Fruit fly (Drosophila melanogaster) whole organism, prepupa: ENCODE measurements around the gene yellow-e2.

ENCODE experiments used
- Blimp-1 ChIP-seq: fragments of 200-800 bp; sonication (Bioruptor generic); optimal IDR thresholded peaks from 3 replicates; lab custom pipeline; 2017; ENCODE audit warnings: missing biosample characterization, missing genetic modification characterization, mild to moderate bottlenecking, moderate library complexity, missing genetic modification reagents
- CG10631 ChIP-seq: fragments of 200-800 bp; sonication (Bioruptor generic); optimal IDR thresholded peaks from 2 replicates; lab custom pipeline; 2016; ENCODE audit warnings: missing biosample characterization, missing genetic modification characterization
- CG11294 ChIP-seq: fragments of 200-800 bp; sonication (Bioruptor generic); IDR thresholded peaks from 2 replicates; pipeline ENCODE4 v1.3.6; 2022; ENCODE audit warnings: missing biosample characterization, missing genetic modification characterization
- CG11762 ChIP-seq: fragments of 200-800 bp; sonication (Bioruptor generic); optimal IDR thresholded peaks from 3 replicates; lab custom pipeline; 2016; ENCODE audit warnings: missing biosample characterization, missing genetic modification characterization; ENCODE audit not compliant: insufficient read depth
- CG15336 ChIP-seq: fragments of 200-800 bp; sonication (Bioruptor generic); IDR thresholded peaks from 2 replicates; pipeline ENCODE4 v1.3.6; 2022; ENCODE audit warnings: missing biosample characterization, missing genetic modification characterization
- CG1621 ChIP-seq: fragments of 200-800 bp; sonication (Bioruptor generic); optimal IDR thresholded peaks from 3 replicates; lab custom pipeline; 2018; ENCODE audit warnings: missing biosample characterization, mild to moderate bottlenecking, missing genetic modification characterization
- CG16779 ChIP-seq: fragments of 200-800 bp; sonication (Bioruptor generic); optimal IDR thresholded peaks from 3 replicates; lab custom pipeline; 2017; ENCODE audit warnings: missing biosample characterization, mild to moderate bottlenecking, missing genetic modification characterization
- CG3032 ChIP-seq: fragments of 200-800 bp; optimal IDR thresholded peaks from 2 replicates; lab custom pipeline; 2019; ENCODE audit warnings: missing biosample characterization, mild to moderate bottlenecking, missing genetic modification characterization, moderate library complexity
- CG31627 ChIP-seq: fragments of 200-800 bp; sonication (Bioruptor generic); optimal IDR thresholded peaks from 3 replicates; lab custom pipeline; 2016; ENCODE audit warnings: missing biosample characterization, missing genetic modification characterization
- CG32006 ChIP-seq: fragments of 200-800 bp; sonication (Bioruptor generic); optimal IDR thresholded peaks from 3 replicates; lab custom pipeline; 2017; ENCODE audit warnings: missing biosample characterization, mild to moderate bottlenecking, missing genetic modification characterization
- CG34406 ChIP-seq: fragments of 200-800 bp; sonication (Bioruptor generic); optimal IDR thresholded peaks from 3 replicates; lab custom pipeline; 2016; ENCODE audit warnings: missing biosample characterization, missing genetic modification characterization
- CG3919 ChIP-seq: fragments of 200-800 bp; sonication (Bioruptor generic); optimal IDR thresholded peaks from 3 replicates; lab custom pipeline; 2016; ENCODE audit warnings: missing biosample characterization, missing genetic modification characterization
- CG4318 ChIP-seq: fragments of 200-800 bp; sonication (Bioruptor generic); optimal IDR thresholded peaks from 3 replicates; lab custom pipeline; 2017; ENCODE audit warnings: missing biosample characterization, mild to moderate bottlenecking, missing genetic modification characterization
- CG6163 ChIP-seq: fragments of 200-800 bp; sonication (Bioruptor generic); IDR thresholded peaks from 3 replicates; pipeline ENCODE4 v1.3.6; 2022; ENCODE audit warnings: missing biosample characterization, missing genetic modification characterization
- CG6276 ChIP-seq: fragments of 200-800 bp; sonication (Bioruptor generic); optimal IDR thresholded peaks from 2 replicates; lab custom pipeline; 2017; ENCODE audit warnings: missing biosample characterization, mild to moderate bottlenecking, missing genetic modification characterization
- CG6854 ChIP-seq: fragments of 200-800 bp; sonication (Bioruptor generic); optimal IDR thresholded peaks from 2 replicates; lab custom pipeline; 2017; ENCODE audit warnings: missing biosample characterization, mild to moderate bottlenecking, missing genetic modification characterization
- CG7368 ChIP-seq: fragments of 200-800 bp; sonication (Bioruptor generic); optimal IDR thresholded peaks from 3 replicates; lab custom pipeline; 2016; ENCODE audit warnings: missing biosample characterization, missing genetic modification characterization
- CG8119 ChIP-seq: fragments of 200-800 bp; sonication (Bioruptor generic); IDR thresholded peaks from 3 replicates; pipeline ENCODE4 v1.3.6; 2022; ENCODE audit warnings: missing biosample characterization, missing genetic modification characterization
- CG8632 ChIP-seq: fragments of 200-800 bp; sonication (Bioruptor generic); optimal IDR thresholded peaks from 3 replicates; lab custom pipeline; 2016; ENCODE audit warnings: missing biosample characterization, missing genetic modification characterization
- CG9139 ChIP-seq: fragments of 200-800 bp; sonication (Bioruptor generic); optimal IDR thresholded peaks from 3 replicates; lab custom pipeline; 2017; ENCODE audit warnings: missing biosample characterization, mild to moderate bottlenecking, missing genetic modification characterization
- Eip75B ChIP-seq: fragments of 200-800 bp; sonication (Bioruptor generic); optimal IDR thresholded peaks from 3 replicates; lab custom pipeline; 2016; ENCODE audit warnings: missing biosample characterization, missing genetic modification characterization
- Eip78C ChIP-seq: fragments of 200-800 bp; sonication (Bioruptor generic); peaks from one replicate; lab custom pipeline; 2016; ENCODE audit warnings: missing biosample characterization, missing genetic modification characterization
- Ets96B ChIP-seq: fragments of 200-800 bp; optimal IDR thresholded peaks from 2 replicates; lab custom pipeline; 2019; ENCODE audit warnings: missing biosample characterization, mild to moderate bottlenecking, missing genetic modification characterization, moderate library complexity
- Hr39 ChIP-seq: fragments of 200-800 bp; sonication (Bioruptor generic); optimal IDR thresholded peaks from 2 replicates; lab custom pipeline; 2016; ENCODE audit warnings: missing biosample characterization, missing genetic modification characterization
- Hr4 ChIP-seq: fragments of 200-800 bp; sonication (Bioruptor generic); optimal IDR thresholded peaks from 3 replicates; lab custom pipeline; 2016; ENCODE audit warnings: missing biosample characterization, missing genetic modification characterization
- Lpt ChIP-seq: fragments of 200-800 bp; sonication (Bioruptor generic); optimal IDR thresholded peaks from 3 replicates; lab custom pipeline; 2016; ENCODE audit warnings: missing biosample characterization, missing genetic modification characterization
- OdsH ChIP-seq: fragments of 200-800 bp; sonication (Bioruptor generic); optimal IDR thresholded peaks from 3 replicates; lab custom pipeline; 2016; ENCODE audit warnings: missing biosample characterization, missing genetic modification characterization
- Smox ChIP-seq: fragments of 200-800 bp; sonication (Bioruptor generic); optimal IDR thresholded peaks from 3 replicates; lab custom pipeline; 2016; ENCODE audit warnings: missing biosample characterization, missing genetic modification characterization
- achi ChIP-seq: fragments of 200-800 bp; sonication (Bioruptor generic); optimal IDR thresholded peaks from 3 replicates; lab custom pipeline; 2016; ENCODE audit warnings: missing biosample characterization, missing genetic modification characterization
- acj6 ChIP-seq: fragments of 200-800 bp; sonication (Bioruptor generic); optimal IDR thresholded peaks from 3 replicates; lab custom pipeline; 2016; ENCODE audit warnings: missing biosample characterization, missing genetic modification characterization
- dac ChIP-seq: fragments of 200-800 bp; sonication (Bioruptor generic); optimal IDR thresholded peaks from 2 replicates; lab custom pipeline; 2017; ENCODE audit warnings: missing biosample characterization, mild to moderate bottlenecking, missing genetic modification characterization
- eg ChIP-seq: fragments of 200-800 bp; sonication (Bioruptor generic); IDR thresholded peaks from 3 replicates; pipeline ENCODE4 v1.3.6; 2022; ENCODE audit warnings: missing biosample characterization, missing genetic modification characterization
- fd59A ChIP-seq: fragments of 200-800 bp; sonication (Bioruptor generic); optimal IDR thresholded peaks from 2 replicates; lab custom pipeline; 2017; ENCODE audit warnings: missing biosample characterization, mild to moderate bottlenecking, missing genetic modification characterization, missing genetic modification reagents
- fd85E ChIP-seq: fragments of 200-800 bp; sonication (Bioruptor generic); optimal IDR thresholded peaks from 3 replicates; lab custom pipeline; 2016; ENCODE audit warnings: missing biosample characterization, missing genetic modification characterization
- fkh ChIP-seq: fragments of 200-800 bp; sonication (Bioruptor generic); optimal IDR thresholded peaks from 3 replicates; lab custom pipeline; 2017; ENCODE audit warnings: missing biosample characterization, mild to moderate bottlenecking, missing genetic modification characterization, moderate library complexity
- lz ChIP-seq: fragments of 200-800 bp; sonication (Bioruptor generic); optimal IDR thresholded peaks from 3 replicates; lab custom pipeline; 2016; ENCODE audit warnings: missing biosample characterization, missing genetic modification characterization
- pdm3 ChIP-seq: fragments of 200-800 bp; sonication (Bioruptor generic); optimal IDR thresholded peaks from 3 replicates; lab custom pipeline; 2016; ENCODE audit warnings: missing biosample characterization, missing genetic modification characterization
- salr ChIP-seq, 2 experiments: fragments of 200-800 bp; sonication (Bioruptor generic); optimal IDR thresholded peaks; 3 replicates each; lab custom pipeline; 2016 to 2018; ENCODE audit warnings: missing biosample characterization in 2 of 2, missing genetic modification characterization in 2 of 2, mild to moderate bottlenecking in 1 of 2
- vri ChIP-seq: fragments of 200-800 bp; sonication (Bioruptor generic); optimal IDR thresholded peaks from 3 replicates; lab custom pipeline; 2016; ENCODE audit warnings: missing biosample characterization, mild to moderate bottlenecking, missing genetic modification characterization

The yellow-e2 gene

DNA sequence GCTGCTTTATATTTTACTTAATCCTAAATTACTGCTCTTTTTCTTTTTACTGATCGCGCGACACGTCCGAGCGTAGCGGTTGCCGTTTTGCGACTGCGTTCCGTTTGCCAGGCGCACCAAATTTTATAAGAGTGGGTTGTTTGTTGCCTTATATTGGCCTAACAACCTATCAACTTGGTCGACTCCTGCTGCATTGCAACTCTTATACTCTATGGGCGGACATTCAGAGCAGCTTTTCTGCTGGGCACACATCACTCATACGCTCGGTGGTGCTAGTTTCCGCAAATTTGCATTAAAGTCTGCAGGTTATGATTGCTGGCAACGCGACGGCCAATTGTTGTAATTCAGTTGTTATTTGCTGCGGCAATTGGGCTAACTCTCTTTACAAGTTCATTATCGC is 8.4 kb upstream of the yellow-e2 start, which contains the start of gene yellow-e:
Gene yellow-e (minus strand): TSS at position 101 of the 400 bp plus-strand sequence.
- TF ChIP-seq CG16779 (tag; lab: Kevin White, UChicago) (no peak), Hr4 (GFP tag; lab: Kevin White, UChicago) (no peak), CG32006 (GFP tag; lab: Kevin White, UChicago) (no peak), eg (GFP tag; lab: Robert Waterston, UW) (0 out of 3 replicates have a peak, but pooled peaks have one; percentile 9), CG8119 (GFP tag; lab: Robert Waterston, UW) (0 out of 3 replicates have a peak, but pooled peaks have one; percentile 19), CG3919 (no peak)

DNA sequence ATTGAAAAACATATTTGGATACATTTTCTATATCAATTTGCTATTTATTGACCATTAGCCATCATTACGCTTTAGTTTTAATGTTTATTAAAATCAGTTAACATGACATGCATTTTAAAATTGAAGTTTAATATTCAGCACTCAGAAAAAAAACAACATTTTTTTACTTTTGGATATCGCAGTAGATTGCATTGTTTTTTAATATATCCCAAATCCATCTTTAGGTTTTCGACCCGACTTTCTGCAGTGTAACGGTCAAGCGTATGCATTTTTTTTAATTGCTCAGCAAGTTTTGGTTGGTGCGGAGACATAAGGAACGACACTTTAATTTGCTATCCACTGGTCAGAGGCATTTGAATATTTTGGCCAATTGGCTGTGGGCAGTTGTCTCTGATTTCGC is 5.9 kb upstream of the yellow-e2 start:
- peak; percentile 40; the same call in 1 of the 2 replicates for TF ChIP-seq CG15336
- peak; percentile 62 for TF ChIP-seq Eip78C
- TF ChIP-seq CG8119 (GFP tag; lab: Robert Waterston, UW), result 0 out of 3 replicates have a peak, but pooled peaks have one; percentile 43
- TF ChIP-seq CG4318 (GFP tag; lab: Kevin White, UChicago), result peak; percentile 28
- TF ChIP-seq pdm3 (GFP tag; lab: Kevin White, UChicago), result peak; percentile 7
- no peak for TF ChIP-seq Ets96B (tag; lab: Kevin White, UChicago)
- TF ChIP-seq CG7368 (GFP tag; lab: Kevin White, UChicago), result no peak
- peak; percentile 51; the same call in 2 of the 3 replicates for TF ChIP-seq eg (GFP tag; lab: Robert Waterston, UW)
- no peak for TF ChIP-seq CG6163 (GFP tag; lab: Robert Waterston, UW)
- TF ChIP-seq Hr4 (GFP tag; lab: Kevin White, UChicago), result peak; percentile 66
- TF ChIP-seq Lpt (GFP tag; lab: Kevin White, UChicago), result peak; percentile 5
- TF ChIP-seq CG32006 (GFP tag; lab: Kevin White, UChicago), result peak; percentile 67
- TF ChIP-seq acj6 (GFP tag; lab: Kevin White, UChicago), result no peak
- TF ChIP-seq fd59A (GFP tag; lab: Kevin White, UChicago), result no peak
- TF ChIP-seq CG6276, result peak; percentile 50

DNA sequence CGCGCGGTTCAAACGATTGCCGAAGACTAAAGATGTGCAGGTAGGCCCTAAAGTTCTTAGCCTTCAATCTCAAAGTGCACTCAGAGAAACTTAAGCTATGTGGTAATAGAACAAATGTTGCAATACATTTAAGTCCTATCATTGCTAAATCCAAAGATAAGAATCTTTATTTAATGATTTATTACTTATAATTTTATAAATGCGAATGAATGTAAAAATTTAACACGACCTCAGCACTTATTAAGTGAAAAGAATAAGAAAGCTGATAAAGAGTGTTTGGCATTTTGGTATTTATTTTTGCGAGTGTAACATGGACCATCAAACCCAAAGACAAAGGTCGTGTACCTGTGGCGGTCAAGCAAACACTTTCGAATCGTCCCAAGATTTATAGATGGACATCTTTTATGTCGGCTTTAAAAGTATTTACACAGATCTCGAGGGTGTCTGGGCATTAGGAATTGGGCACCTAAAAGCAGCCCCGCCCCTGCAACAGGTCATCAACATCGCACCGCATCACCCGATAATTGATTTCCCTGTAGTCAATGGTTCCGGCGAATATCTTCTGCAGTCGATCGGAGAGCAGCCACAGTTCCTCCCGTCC is 1.9 kb downstream of the yellow-e2 start, which contains the start of gene yellow-e3:
Gene yellow-e3 (minus strand): TSS at position 30 of the 601 bp plus-strand sequence.
- no peak for TF ChIP-seq CG8632 (GFP tag; lab: Kevin White, UChicago)

DNA sequence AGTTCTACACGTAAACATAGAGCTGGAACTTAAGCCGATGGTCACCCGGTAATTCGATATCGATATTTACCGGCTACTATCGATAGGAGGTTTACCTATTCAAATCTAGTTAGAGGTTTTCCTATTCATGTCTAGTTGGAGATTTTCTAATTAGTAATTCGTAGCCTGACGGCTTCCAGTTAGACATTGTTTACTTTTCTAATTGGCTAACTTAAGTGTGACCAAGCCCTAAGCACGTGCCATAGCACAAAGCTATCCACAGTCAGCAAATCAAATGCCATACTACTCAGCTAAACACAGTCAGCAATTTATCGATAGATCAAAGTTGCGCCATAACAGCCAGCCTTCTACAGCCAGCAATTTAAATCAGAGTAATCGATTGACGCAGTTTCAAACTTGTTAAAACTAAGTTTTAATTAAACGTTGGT is 3.8 kb downstream of the yellow-e2 start, which contains the start of gene Dpm3:
Gene Dpm3 (minus strand): TSS at position 20 of the 428 bp plus-strand sequence.
- TF ChIP-seq Blimp-1 (GFP tag; lab: Kevin White, UChicago), result no peak
- TF ChIP-seq CG1621 (tag; lab: Kevin White, UChicago), result no peak
- TF ChIP-seq CG6854, result no peak
- peak; percentile 24 for TF ChIP-seq CG3032 (tag; lab: Kevin White, UChicago)
- TF ChIP-seq OdsH (GFP tag; lab: Kevin White, UChicago), result no peak
- no peak for TF ChIP-seq pdm3 (GFP tag; lab: Kevin White, UChicago)
- TF ChIP-seq CG8119 (GFP tag; lab: Robert Waterston, UW), result no peak
- no peak for TF ChIP-seq CG31627 (GFP tag; lab: Kevin White, UChicago)
- no peak for TF ChIP-seq CG32006 (GFP tag; lab: Kevin White, UChicago)
- TF ChIP-seq Hr39 (GFP tag; lab: Kevin White, UChicago), result peak; percentile 13
- no peak for TF ChIP-seq fd85E (GFP tag; lab: Kevin White, UChicago)
- TF ChIP-seq fkh (GFP tag; lab: Kevin White, UChicago), result peak; percentile 98
- TF ChIP-seq lz (GFP tag; lab: Kevin White, UChicago), result peak; percentile 3

DNA sequence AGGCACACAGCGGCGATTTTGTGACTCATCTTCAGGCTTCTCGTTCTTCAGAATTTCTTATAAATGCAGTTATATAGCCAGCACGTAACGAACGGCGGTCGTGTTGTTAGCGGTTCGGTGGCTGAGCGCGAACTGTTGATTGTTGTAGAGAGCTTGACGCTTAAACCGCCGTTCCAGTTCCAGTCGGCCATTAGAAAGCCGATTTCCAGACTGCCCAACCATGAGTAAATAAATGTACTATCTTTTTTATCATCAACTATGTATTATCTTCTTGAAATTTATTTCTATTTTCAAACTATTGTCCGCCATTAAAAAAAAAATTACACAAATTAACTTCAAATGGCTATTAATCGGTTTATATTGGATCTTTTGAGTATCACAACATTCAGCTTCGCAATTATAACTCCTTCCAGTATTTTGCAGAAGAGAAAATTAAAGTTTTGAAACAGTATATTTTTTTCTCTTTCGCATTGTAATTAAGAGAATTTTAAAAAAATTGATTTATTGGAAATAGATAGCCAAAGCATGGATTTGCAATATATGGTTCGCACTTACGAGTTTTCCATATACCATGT is 5.0 kb downstream of the yellow-e2 start, which contains the start of gene GILT1:
Gene GILT1 (minus strand): TSS at position 141 of the 575 bp plus-strand sequence.
- TF ChIP-seq CG11762, result no peak
- TF ChIP-seq dac (GFP tag; lab: Kevin White, UChicago), result no peak
- peak; percentile 11 for TF ChIP-seq fkh (GFP tag; lab: Kevin White, UChicago)
- no peak for TF ChIP-seq CG11294
- no peak for TF ChIP-seq acj6 (GFP tag; lab: Kevin White, UChicago)
- no peak for TF ChIP-seq Eip75B (GFP tag; lab: Kevin White, UChicago)
- TF ChIP-seq vri (GFP tag; lab: Kevin White, UChicago), result peak; percentile 36
- TF ChIP-seq achi (GFP tag; lab: Kevin White, UChicago), result no peak
- TF ChIP-seq CG31627 (GFP tag; lab: Kevin White, UChicago), result no peak
- no peak for TF ChIP-seq Ets96B (tag; lab: Kevin White, UChicago)
- TF ChIP-seq Hr4 (GFP tag; lab: Kevin White, UChicago), result peak; percentile 27
- no peak for TF ChIP-seq CG9139 (GFP tag; lab: Kevin White, UChicago)
- peak; percentile 24 for TF ChIP-seq CG3919
- TF ChIP-seq CG6276, result no peak
- no peak for TF ChIP-seq CG10631 (GFP tag; lab: Kevin White, UChicago)
- no peak for TF ChIP-seq CG34406
- no peak for TF ChIP-seq CG1621 (tag; lab: Kevin White, UChicago)
- peak; percentile 30 for TF ChIP-seq Smox (GFP tag; lab: Kevin White, UChicago)
- TF ChIP-seq CG6854, result peak; percentile 44
- no peak for TF ChIP-seq salr (GFP tag; optimal IDR thresholded peaks at IDR 0.05; lab: Kevin White, UChicago)
